Worm (Caenorhabditis elegans) whole organism, L4 larva: ENCODE data around the gene spv-1.

ENCODE experiments used
- F44E2.7 ChIP-seq: fragments of 200-800 bp; sonication (Bioruptor generic); IDR thresholded peaks from 2 replicates; pipeline ENCODE4 v2.1.2; 2022; ENCODE audit warnings: missing genetic modification characterization, missing compliant biosample characterization
- ama-1 ChIP-seq: fragments of 150-350 bp; optimal IDR thresholded peaks from 2 replicates; lab custom pipeline; 2014; ENCODE audit warnings: inconsistent platforms, mixed read lengths
- ctbp-1 ChIP-seq: fragments of 200-800 bp; sonication (Bioruptor generic); IDR thresholded peaks from 2 replicates; pipeline ENCODE4 v1.3.6; 2022; ENCODE audit warnings: missing genetic modification reagents, missing genetic modification characterization, missing compliant biosample characterization
- daf-19 ChIP-seq: fragments of 200-800 bp; sonication (Bioruptor generic); conservative IDR thresholded peaks from 2 replicates; pipeline ENCODE4 v1.3.6; 2022; ENCODE audit warnings: missing genetic modification characterization, missing compliant biosample characterization
- dmd-9 ChIP-seq: fragments of 200-800 bp; sonication (Bioruptor generic); IDR thresholded peaks from 2 replicates; pipeline ENCODE4 v1.3.6; 2022; ENCODE audit warnings: missing genetic modification reagents, missing genetic modification characterization, missing compliant biosample characterization
- lir-3 ChIP-seq: sonication (generic microtip); optimal IDR thresholded peaks from 2 replicates; lab custom pipeline; 2016; ENCODE audit warnings: mild to moderate bottlenecking, missing genetic modification characterization, missing compliant biosample characterization

ce11 chrII:7920178-7920577 is 8.3 kb downstream of the spv-1 start:
- TF ChIP-seq ctbp-1 = no peak
- no peak for TF ChIP-seq F44E2.7 (GFP tag; lab: Robert Waterston, UW)
- no peak for TF ChIP-seq lir-3 (tag; lab: Kevin White, UChicago)
- no peak for TF ChIP-seq ama-1 (lab: Kevin White, UChicago)
- no peak for TF ChIP-seq daf-19
- no peak for TF ChIP-seq dmd-9
